Worm (Caenorhabditis elegans) whole organism, midembryonic: Measurements from ENCODE around the gene upp-1.

Experiments used
- flt-1 ChIP-seq: fragments of 200-800 bp; sonication (Bioruptor generic); IDR thresholded peaks from 2 replicates; pipeline ENCODE4 v1.3.6; 2022; ENCODE audit warnings: missing genetic modification characterization, missing compliant biosample characterization
- ref-1 ChIP-seq: fragments of 200-800 bp; sonication (Bioruptor generic); conservative IDR thresholded peaks from 2 replicates; pipeline ENCODE4 v1.3.6; 2022; ENCODE audit warnings: missing genetic modification reagents, missing genetic modification characterization, missing compliant biosample characterization

- TF ChIP-seq flt-1 (GFP tag; lab: Robert Waterston, UW) (no peak), ref-1 (GFP tag; lab: Robert Waterston, UW) (no peak)
Observed at ce11 chrIII:7621355-7621754, 21.5 kb downstream of the upp-1 start.
